Worm (Caenorhabditis elegans) whole organism, L1 larva: Measurements from ENCODE around the gene C12D5.3.

Experiments used
- C34B4.2 ChIP-seq: sonication (generic microtip); optimal IDR thresholded peaks from 2 replicates; lab custom pipeline; 2017; ENCODE audit warnings: mild to moderate bottlenecking, missing genetic modification characterization, missing compliant biosample characterization
- blmp-1 ChIP-seq: fragments of 150-350 bp; optimal IDR thresholded peaks from 2 replicates; lab custom pipeline; 2014; ENCODE audit warnings: missing biosample characterization, missing genetic modification characterization
- dpl-1 ChIP-seq, 3 experiments: fragments of 150-350 bp in 2 of 3; sonication (generic microtip) in 1 of 3; optimal IDR thresholded peaks; 2 replicates each; lab custom pipeline; 2014 to 2017; ENCODE audit warnings: missing biosample characterization in 3 of 3, missing genetic modification characterization in 3 of 3, missing genetic modification reagents in 3 of 3
- dsc-1 ChIP-seq: sonication (generic microtip); optimal IDR thresholded peaks from 2 replicates; lab custom pipeline; 2016; ENCODE audit warnings: mild to moderate bottlenecking, missing genetic modification characterization, missing compliant biosample characterization
- elt-2 ChIP-seq: sonication (generic microtip); optimal IDR thresholded peaks from 2 replicates; lab custom pipeline; 2016; ENCODE audit warnings: missing genetic modification characterization, mild to moderate bottlenecking, inconsistent platforms, missing compliant biosample characterization, missing genetic modification reagents
- hpl-2 ChIP-seq: fragments of 150-350 bp; optimal IDR thresholded peaks from 2 replicates; lab custom pipeline; 2014; ENCODE audit warnings: missing biosample characterization, missing genetic modification reagents, missing genetic modification characterization
- irx-1 ChIP-seq: sonication (generic microtip); optimal IDR thresholded peaks from 2 replicates; lab custom pipeline; 2016; ENCODE audit warnings: missing genetic modification characterization, missing compliant biosample characterization
- isw-1 ChIP-seq: fragments of 200-800 bp; sonication (Bioruptor generic); IDR thresholded peaks from 2 replicates; pipeline ENCODE4 v1.3.6; 2022; ENCODE audit warnings: missing genetic modification characterization, missing compliant biosample characterization
- lin-13 ChIP-seq: fragments of 150-350 bp; optimal IDR thresholded peaks from 2 replicates; lab custom pipeline; 2014; ENCODE audit warnings: missing biosample characterization, missing genetic modification reagents, missing genetic modification characterization
- lin-14 ChIP-seq: fragments of 200-800 bp; sonication (Bioruptor generic); optimal IDR thresholded peaks from 2 replicates; lab custom pipeline; 2018; ENCODE audit warnings: mild to moderate bottlenecking, missing genetic modification characterization, moderate library complexity, missing compliant biosample characterization
- lin-35 ChIP-seq, 2 experiments: fragments of 150-350 bp; optimal IDR thresholded peaks; 2 replicates each; lab custom pipeline; 2014; ENCODE audit warnings: missing biosample characterization in 2 of 2, missing genetic modification characterization in 2 of 2, missing genetic modification reagents in 2 of 2
- mab-9 ChIP-seq: fragments of 200-800 bp; sonication (Bioruptor generic); IDR thresholded peaks from 2 replicates; pipeline ENCODE4 v1.3.6; 2022; ENCODE audit warnings: missing genetic modification reagents, missing genetic modification characterization, missing compliant biosample characterization
- mdl-1 ChIP-seq, 2 experiments: fragments of 150-350 bp; optimal IDR thresholded peaks; 2 replicates each; lab custom pipeline; 2014 to 2017; ENCODE audit warnings: missing biosample characterization in 2 of 2, missing genetic modification characterization in 2 of 2, inconsistent platforms in 1 of 2
- nhr-11 ChIP-seq: fragments of 150-350 bp; optimal IDR thresholded peaks from 2 replicates; lab custom pipeline; 2014; ENCODE audit warnings: missing biosample characterization, missing genetic modification characterization
- nhr-12 ChIP-seq: sonication (generic microtip); optimal IDR thresholded peaks from 2 replicates; lab custom pipeline; 2017; ENCODE audit warnings: missing biosample characterization, missing genetic modification characterization
- nhr-19 ChIP-seq: fragments of 200-800 bp; sonication (Bioruptor generic); conservative IDR thresholded peaks from 2 replicates; pipeline ENCODE4 v1.3.6; 2022; ENCODE audit warnings: missing genetic modification characterization, missing compliant biosample characterization
- nhr-237 ChIP-seq: fragments of 150-350 bp; optimal IDR thresholded peaks from 2 replicates; lab custom pipeline; 2014; ENCODE audit warnings: missing biosample characterization, missing genetic modification characterization
- nhr-47 ChIP-seq: sonication (generic microtip); optimal IDR thresholded peaks from 2 replicates; lab custom pipeline; 2016; ENCODE audit warnings: mild to moderate bottlenecking, missing genetic modification characterization, moderate library complexity, missing compliant biosample characterization
- nhr-76 ChIP-seq: sonication (generic microtip); optimal IDR thresholded peaks from 2 replicates; lab custom pipeline; 2017; ENCODE audit warnings: missing biosample characterization, missing genetic modification characterization
- nhr-77 ChIP-seq: fragments of 150-350 bp; optimal IDR thresholded peaks from 2 replicates; lab custom pipeline; 2014; ENCODE audit warnings: missing biosample characterization, missing genetic modification characterization
- skn-1 ChIP-seq: fragments of 150-350 bp; optimal IDR thresholded peaks from 2 replicates; lab custom pipeline; 2014; ENCODE audit warnings: missing biosample characterization, missing genetic modification characterization
- snpc-4 ChIP-seq: fragments of 150-350 bp; optimal IDR thresholded peaks from 2 replicates; lab custom pipeline; 2014; ENCODE audit warnings: missing biosample characterization, missing genetic modification characterization
- unc-30 ChIP-seq: sonication (generic microtip); optimal IDR thresholded peaks from 2 replicates; lab custom pipeline; 2017; ENCODE audit warnings: missing biosample characterization, missing genetic modification characterization
- zag-1 ChIP-seq: fragments of 150-350 bp; optimal IDR thresholded peaks from 2 replicates; lab custom pipeline; 2014; ENCODE audit warnings: missing biosample characterization, missing genetic modification characterization

The C12D5.3 gene

DNA sequence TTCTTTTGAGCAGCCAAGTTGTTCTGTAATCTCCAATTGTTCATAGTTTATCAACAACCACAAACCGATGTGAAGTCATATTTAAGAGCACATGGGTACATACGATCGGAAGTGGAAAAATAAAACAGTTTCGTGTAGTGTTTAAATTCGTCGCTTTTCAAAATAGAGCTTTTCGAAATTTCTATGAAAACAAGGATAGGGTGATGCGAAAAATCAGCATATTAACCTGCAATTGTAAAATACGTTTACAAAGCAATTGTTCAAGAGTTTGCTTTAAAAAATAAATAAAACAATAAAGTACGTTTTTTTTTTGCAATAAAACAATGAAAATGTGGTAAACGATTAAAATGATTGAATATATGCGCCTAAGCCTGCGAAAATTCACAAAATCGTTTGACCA, 45.9 kb downstream of the C12D5.3 start, which contains the start of gene ZK105.14:
TSS of gene ZK105.14 (minus strand) at position 101 of the 400 bp plus-strand sequence.
- TF ChIP-seq nhr-237 (tag; lab: Kevin White, UChicago) (no peak), nhr-11 (no peak), nhr-77 (tag; lab: Kevin White, UChicago) (no peak), lin-35 (GFP tag; optimal IDR thresholded peaks at IDR 0.05; lab: Kevin White, UChicago) (no peak), elt-2 (no peak), snpc-4 (tag; lab: Kevin White, UChicago) (no peak), mdl-1 (tag; optimal IDR thresholded peaks at IDR 0.05; lab: Kevin White, UChicago) (no peak), hpl-2 (GFP tag; lab: Kevin White, UChicago) (no peak), unc-30 (no peak), skn-1 (tag; lab: Kevin White, UChicago) (no peak)

DNA sequence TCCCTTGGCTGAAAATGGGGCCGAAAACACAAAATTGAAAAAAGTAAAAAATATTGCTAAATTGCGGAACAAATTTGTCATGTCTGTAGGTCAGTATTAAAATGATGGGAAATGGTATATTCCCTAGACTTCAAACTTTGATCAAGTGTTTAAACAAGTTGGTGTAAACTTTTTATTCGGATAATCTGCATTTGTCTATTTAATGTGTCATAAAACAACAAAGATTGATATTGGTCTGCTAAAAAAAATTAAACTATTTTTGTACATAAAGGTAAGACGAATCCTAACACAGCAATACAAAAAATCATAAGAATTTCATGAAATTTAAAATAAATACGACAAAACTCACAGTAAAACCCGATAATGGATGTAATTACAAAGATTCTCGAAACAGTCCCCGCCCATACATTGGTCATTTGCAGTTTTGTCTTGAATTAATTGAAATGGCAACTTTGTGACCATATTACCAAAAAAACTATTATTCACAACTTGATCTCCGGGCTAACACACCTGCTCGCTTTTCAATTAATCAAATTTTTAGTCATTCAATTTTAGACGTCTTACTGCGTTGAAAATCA, 48.1 kb downstream of the C12D5.3 start, which contains the start of the genes ZK105.6 and ZK105.8:
TSS of gene ZK105.6 (minus strand) at position 101 of the 578 bp plus-strand sequence.
TSS of gene ZK105.8 (plus strand) at position 528 of the 578 bp plus-strand sequence.
- no peak for TF ChIP-seq mab-9 (GFP tag; lab: Robert Waterston, UW)

DNA sequence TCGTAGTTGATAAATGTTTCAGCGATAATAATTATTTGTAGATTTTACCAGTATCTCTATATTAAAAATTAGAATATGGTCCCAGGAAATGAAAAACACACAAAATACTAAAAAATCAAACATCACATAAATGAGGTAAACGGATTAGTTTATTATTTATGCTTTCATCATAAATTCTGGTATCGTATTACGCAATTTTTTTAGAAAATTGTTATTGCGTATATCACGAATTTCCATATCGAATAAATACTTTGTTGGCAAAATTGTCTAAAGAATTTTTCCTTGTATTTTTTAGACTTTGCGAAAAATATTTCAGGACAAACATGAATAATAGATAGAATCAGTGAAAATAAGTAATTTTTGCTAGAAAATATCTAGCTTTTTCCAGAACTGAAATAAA, 50.2 kb downstream of the C12D5.3 start:
- TF ChIP-seq nhr-47: no peak
- no peak for TF ChIP-seq nhr-12 (tag; lab: Kevin White, UChicago)
- TF ChIP-seq C34B4.2 (tag; lab: Kevin White, UChicago): no peak
- no peak for TF ChIP-seq irx-1 (tag; lab: Kevin White, UChicago)
- no peak for TF ChIP-seq nhr-11
- TF ChIP-seq skn-1 (tag; lab: Kevin White, UChicago): no peak
- TF ChIP-seq dsc-1 (tag; lab: Kevin White, UChicago): no peak
- TF ChIP-seq nhr-19 (GFP tag; lab: Robert Waterston, UW): no peak
- TF ChIP-seq isw-1 (GFP tag; lab: Robert Waterston, UW): no peak
- TF ChIP-seq nhr-76 (tag; lab: Kevin White, UChicago): no peak
- TF ChIP-seq zag-1 (tag; lab: Kevin White, UChicago): no peak
- no peak for TF ChIP-seq dpl-1 (GFP tag; optimal IDR thresholded peaks at IDR 0.05; lab: Kevin White, UChicago)
- no peak for TF ChIP-seq lin-14 (GFP tag; lab: Kevin White, UChicago)
- TF ChIP-seq lin-13 (GFP tag; lab: Kevin White, UChicago): no peak
- TF ChIP-seq blmp-1 (tag; lab: Kevin White, UChicago): no peak
